Worm (Caenorhabditis elegans): ENCODE results near the gene rgs-1.

- TF ChIP-seq snpc-4 (tag; optimal IDR thresholded peaks at IDR 0.05) = no peak
- TF ChIP-seq flh-1 (GFP tag; optimal IDR thresholded peaks at IDR 0.05) = no peak
- no peak for TF ChIP-seq tbx-8 (GFP tag; optimal IDR thresholded peaks at IDR 0.05)
- TF ChIP-seq lin-13 (tag; optimal IDR thresholded peaks at IDR 0.05) = no peak
- no peak for TF ChIP-seq nhr-237 (tag; optimal IDR thresholded peaks at IDR 0.05)
- TF ChIP-seq nhr-28 (tag; optimal IDR thresholded peaks at IDR 0.05) = no peak
Measured at ce11 chrIII:10064140-10064539, 47.8 kb upstream of the rgs-1 start, which contains the start of gene ekl-6.
